Worm (Caenorhabditis elegans) whole organism, L1 larva: ENCODE results near the gene try-10.
A peak's percentile ranks its signal among the peaks of the same experiment; 100 is the strongest.

ENCODE experiments used
- C16A3.4 ChIP-seq: fragments of 150-350 bp; optimal IDR thresholded peaks from 2 replicates; lab custom pipeline; 2014; ENCODE audit warnings: missing biosample characterization, missing genetic modification characterization
- alr-1 ChIP-seq: fragments of 200-800 bp; sonication (Bioruptor generic); optimal IDR thresholded peaks from 2 replicates; lab custom pipeline; 2018; ENCODE audit warnings: borderline replicate concordance, mild to moderate bottlenecking, missing genetic modification characterization, missing compliant biosample characterization
- aly-2 ChIP-seq: fragments of 150-350 bp; optimal IDR thresholded peaks from 2 replicates; lab custom pipeline; 2014; ENCODE audit warnings: missing biosample characterization, missing genetic modification characterization
- ama-1 ChIP-seq: fragments of 150-350 bp; optimal IDR thresholded peaks from 2 replicates; lab custom pipeline; 2014
- blmp-1 ChIP-seq: fragments of 150-350 bp; optimal IDR thresholded peaks from 2 replicates; lab custom pipeline; 2014; ENCODE audit warnings: missing biosample characterization, missing genetic modification characterization
- ceh-63 ChIP-seq: fragments of 200-800 bp; sonication (Bioruptor generic); optimal IDR thresholded peaks from 2 replicates; lab custom pipeline; 2018; ENCODE audit warnings: mild to moderate bottlenecking, missing genetic modification characterization, missing compliant biosample characterization
- ceh-8 ChIP-seq: fragments of 200-800 bp; sonication (Bioruptor generic); optimal IDR thresholded peaks from 2 replicates; lab custom pipeline; 2018; ENCODE audit warnings: mild to moderate bottlenecking, missing genetic modification characterization, moderate library complexity, missing compliant biosample characterization
- ceh-82 ChIP-seq, 3 experiments: fragments of 150-350 bp in 1 of 3; sonication (generic microtip) in 2 of 3; optimal IDR thresholded peaks; 2 replicates each; lab custom pipeline; 2014 to 2017; ENCODE audit warnings: missing biosample characterization in 3 of 3, missing genetic modification characterization in 3 of 3
- dpl-1 ChIP-seq, 3 experiments: fragments of 150-350 bp in 2 of 3; sonication (generic microtip) in 1 of 3; optimal IDR thresholded peaks; 2 replicates each; lab custom pipeline; 2014 to 2017; ENCODE audit warnings: missing biosample characterization in 3 of 3, missing genetic modification characterization in 3 of 3, missing genetic modification reagents in 3 of 3
- dsc-1 ChIP-seq: sonication (generic microtip); optimal IDR thresholded peaks from 2 replicates; lab custom pipeline; 2016; ENCODE audit warnings: mild to moderate bottlenecking, missing genetic modification characterization, missing compliant biosample characterization
- efl-1 ChIP-seq, 4 experiments: fragments of 150-350 bp; optimal IDR thresholded peaks in 3 of 4; peaks in 1 of 4; 1 replicate in 1 of 4; 2 replicates in 3 of 4; lab custom pipeline; 2014; ENCODE audit warnings: missing biosample characterization in 2 of 4, missing genetic modification characterization in 2 of 4, missing genetic modification reagents in 2 of 4
- egl-27 ChIP-seq, 2 experiments: fragments of 150-350 bp in 1 of 2; sonication (generic microtip); optimal IDR thresholded peaks; 3 replicates each; lab custom pipeline; 2017 to 2018; ENCODE audit warnings: missing biosample characterization in 2 of 2, missing genetic modification characterization in 2 of 2, missing genetic modification reagents in 2 of 2
- elt-2 ChIP-seq: sonication (generic microtip); optimal IDR thresholded peaks from 2 replicates; lab custom pipeline; 2016; ENCODE audit warnings: missing genetic modification characterization, mild to moderate bottlenecking, inconsistent platforms, missing compliant biosample characterization, missing genetic modification reagents
- elt-3 ChIP-seq, 6 experiments: fragments of 150-350 bp in 1 of 6; sonication (generic microtip); optimal IDR thresholded peaks; 2 replicates each; lab custom pipeline; 2017 to 2018; ENCODE audit warnings: missing biosample characterization in 6 of 6, missing genetic modification characterization in 6 of 6, inconsistent platforms in 1 of 6
- ets-5 ChIP-seq: fragments of 200-800 bp; sonication (Bioruptor generic); IDR thresholded peaks from 2 replicates; pipeline ENCODE4 v1.3.6; 2022; ENCODE audit warnings: missing genetic modification characterization, missing compliant biosample characterization
- fkh-10 ChIP-seq: sonication (generic microtip); optimal IDR thresholded peaks from 2 replicates; lab custom pipeline; 2017; ENCODE audit warnings: missing biosample characterization, missing genetic modification reagents, missing genetic modification characterization
- fkh-8 ChIP-seq: sonication (generic microtip); optimal IDR thresholded peaks from 2 replicates; lab custom pipeline; 2016; ENCODE audit warnings: mild to moderate bottlenecking, missing genetic modification characterization, missing compliant biosample characterization
- fos-1 ChIP-seq: fragments of 150-350 bp; optimal IDR thresholded peaks from 2 replicates; lab custom pipeline; 2014; ENCODE audit warnings: missing biosample characterization, missing genetic modification characterization
- hpl-2 ChIP-seq: fragments of 150-350 bp; optimal IDR thresholded peaks from 2 replicates; lab custom pipeline; 2014; ENCODE audit warnings: missing biosample characterization, missing genetic modification reagents, missing genetic modification characterization
- irx-1 ChIP-seq: sonication (generic microtip); optimal IDR thresholded peaks from 2 replicates; lab custom pipeline; 2016; ENCODE audit warnings: missing genetic modification characterization, missing compliant biosample characterization
- jun-1 ChIP-seq: fragments of 150-350 bp; optimal IDR thresholded peaks from 2 replicates; lab custom pipeline; 2014; ENCODE audit warnings: missing biosample characterization, missing genetic modification reagents, missing genetic modification characterization
- lin-13 ChIP-seq: fragments of 150-350 bp; optimal IDR thresholded peaks from 2 replicates; lab custom pipeline; 2014; ENCODE audit warnings: missing biosample characterization, missing genetic modification reagents, missing genetic modification characterization
- lin-14 ChIP-seq: fragments of 200-800 bp; sonication (Bioruptor generic); optimal IDR thresholded peaks from 2 replicates; lab custom pipeline; 2018; ENCODE audit warnings: mild to moderate bottlenecking, missing genetic modification characterization, moderate library complexity, missing compliant biosample characterization
- lin-35 ChIP-seq, 2 experiments: fragments of 150-350 bp; optimal IDR thresholded peaks; 2 replicates each; lab custom pipeline; 2014; ENCODE audit warnings: missing biosample characterization in 2 of 2, missing genetic modification characterization in 2 of 2, missing genetic modification reagents in 2 of 2
- lir-3 ChIP-seq: sonication (generic microtip); optimal IDR thresholded peaks from 2 replicates; lab custom pipeline; 2016; ENCODE audit warnings: mild to moderate bottlenecking, missing genetic modification characterization, moderate library complexity, missing compliant biosample characterization; ENCODE audit not compliant: poor library complexity
- lsy-2 ChIP-seq, 2 experiments: fragments of 150-350 bp; optimal IDR thresholded peaks; 2 replicates each; lab custom pipeline; 2014; ENCODE audit warnings: missing biosample characterization in 2 of 2, missing genetic modification characterization in 2 of 2
- mab-9 ChIP-seq: fragments of 200-800 bp; sonication (Bioruptor generic); IDR thresholded peaks from 2 replicates; pipeline ENCODE4 v1.3.6; 2022; ENCODE audit warnings: missing genetic modification reagents, missing genetic modification characterization, missing compliant biosample characterization
- mdl-1 ChIP-seq, 2 experiments: fragments of 150-350 bp; optimal IDR thresholded peaks; 2 replicates each; lab custom pipeline; 2014 to 2017; ENCODE audit warnings: missing biosample characterization in 2 of 2, missing genetic modification characterization in 2 of 2, inconsistent platforms in 1 of 2
- mep-1 ChIP-seq: fragments of 150-350 bp; optimal IDR thresholded peaks from 2 replicates; lab custom pipeline; 2014; ENCODE audit warnings: missing biosample characterization, missing genetic modification characterization
- nhr-12 ChIP-seq: sonication (generic microtip); optimal IDR thresholded peaks from 2 replicates; lab custom pipeline; 2017; ENCODE audit warnings: missing biosample characterization, missing genetic modification characterization
- nhr-19 ChIP-seq: fragments of 200-800 bp; sonication (Bioruptor generic); conservative IDR thresholded peaks from 2 replicates; pipeline ENCODE4 v1.3.6; 2022; ENCODE audit warnings: missing genetic modification characterization, missing compliant biosample characterization
- nhr-20 ChIP-seq: sonication (generic microtip); optimal IDR thresholded peaks from 2 replicates; lab custom pipeline; 2016; ENCODE audit warnings: mild to moderate bottlenecking, missing genetic modification characterization, missing compliant biosample characterization
- nhr-237 ChIP-seq: fragments of 150-350 bp; optimal IDR thresholded peaks from 2 replicates; lab custom pipeline; 2014; ENCODE audit warnings: missing biosample characterization, missing genetic modification characterization
- nhr-47 ChIP-seq: sonication (generic microtip); optimal IDR thresholded peaks from 2 replicates; lab custom pipeline; 2016; ENCODE audit warnings: mild to moderate bottlenecking, missing genetic modification characterization, moderate library complexity, missing compliant biosample characterization
- nhr-71 ChIP-seq: sonication (generic microtip); optimal IDR thresholded peaks from 2 replicates; lab custom pipeline; 2016; ENCODE audit warnings: mild to moderate bottlenecking, missing genetic modification characterization, moderate library complexity, missing compliant biosample characterization
- nhr-76 ChIP-seq: sonication (generic microtip); optimal IDR thresholded peaks from 2 replicates; lab custom pipeline; 2017; ENCODE audit warnings: missing biosample characterization, missing genetic modification characterization
- nhr-85 ChIP-seq: sonication (generic microtip); peaks from one replicate; lab custom pipeline; 2016; ENCODE audit warnings: missing genetic modification characterization, inconsistent platforms, missing compliant biosample characterization
- nhr-90 ChIP-seq: sonication (generic microtip); optimal IDR thresholded peaks from 2 replicates; lab custom pipeline; 2016; ENCODE audit warnings: mild to moderate bottlenecking, missing genetic modification characterization, missing compliant biosample characterization; ENCODE audit not compliant: poor library complexity
- pax-3 ChIP-seq: fragments of 200-800 bp; sonication (Bioruptor generic); optimal IDR thresholded peaks from 2 replicates; lab custom pipeline; 2018; ENCODE audit warnings: mild to moderate bottlenecking, missing genetic modification characterization, moderate library complexity, missing compliant biosample characterization
- rnt-1 ChIP-seq: sonication (generic microtip); optimal IDR thresholded peaks from 2 replicates; lab custom pipeline; 2016; ENCODE audit warnings: mild to moderate bottlenecking, missing genetic modification characterization, moderate library complexity, missing compliant biosample characterization
- skn-1 ChIP-seq: fragments of 150-350 bp; optimal IDR thresholded peaks from 2 replicates; lab custom pipeline; 2014; ENCODE audit warnings: missing biosample characterization, missing genetic modification characterization
- snpc-4 ChIP-seq: fragments of 150-350 bp; optimal IDR thresholded peaks from 2 replicates; lab custom pipeline; 2014; ENCODE audit warnings: missing biosample characterization, missing genetic modification characterization
- snu-23 ChIP-seq: sonication (generic microtip); optimal IDR thresholded peaks from 2 replicates; lab custom pipeline; 2016; ENCODE audit warnings: missing genetic modification characterization, missing compliant biosample characterization
- swsn-7 ChIP-seq: sonication (generic microtip); optimal IDR thresholded peaks from 2 replicates; lab custom pipeline; 2016; ENCODE audit warnings: missing genetic modification characterization, missing compliant biosample characterization
- tbx-2 ChIP-seq: sonication (generic microtip); optimal IDR thresholded peaks from 2 replicates; lab custom pipeline; 2016; ENCODE audit warnings: missing genetic modification characterization, missing compliant biosample characterization
- unc-130 ChIP-seq: fragments of 150-350 bp; optimal IDR thresholded peaks from 2 replicates; lab custom pipeline; 2017; ENCODE audit warnings: missing biosample characterization, missing genetic modification characterization, inconsistent platforms
- unc-62 ChIP-seq: fragments of 150-350 bp; optimal IDR thresholded peaks from 2 replicates; lab custom pipeline; 2014; ENCODE audit warnings: missing biosample characterization, missing genetic modification reagents, missing genetic modification characterization
- unc-86 ChIP-seq: sonication (generic microtip); optimal IDR thresholded peaks from 2 replicates; lab custom pipeline; 2016; ENCODE audit warnings: missing genetic modification characterization, missing compliant biosample characterization
- vab-15 ChIP-seq: sonication (generic microtip); optimal IDR thresholded peaks from 2 replicates; lab custom pipeline; 2017; ENCODE audit warnings: missing genotype, mild to moderate bottlenecking, missing genetic modification characterization, missing compliant biosample characterization
- xbp-1 ChIP-seq: sonication (generic microtip); optimal IDR thresholded peaks from 2 replicates; lab custom pipeline; 2016; ENCODE audit warnings: missing genetic modification characterization, missing compliant biosample characterization
- zip-4 ChIP-seq: fragments of 200-800 bp; sonication (Bioruptor generic); optimal IDR thresholded peaks from 2 replicates; lab custom pipeline; 2018; ENCODE audit warnings: mild to moderate bottlenecking, missing genetic modification characterization, moderate library complexity, missing compliant biosample characterization
- ztf-11 ChIP-seq, 2 experiments: sonication (generic microtip); optimal IDR thresholded peaks; 2 replicates each; lab custom pipeline; 2016 to 2017; ENCODE audit warnings: missing genetic modification characterization in 2 of 2, missing biosample characterization in 1 of 2, missing compliant biosample characterization in 1 of 2

The try-10 gene

DNA sequence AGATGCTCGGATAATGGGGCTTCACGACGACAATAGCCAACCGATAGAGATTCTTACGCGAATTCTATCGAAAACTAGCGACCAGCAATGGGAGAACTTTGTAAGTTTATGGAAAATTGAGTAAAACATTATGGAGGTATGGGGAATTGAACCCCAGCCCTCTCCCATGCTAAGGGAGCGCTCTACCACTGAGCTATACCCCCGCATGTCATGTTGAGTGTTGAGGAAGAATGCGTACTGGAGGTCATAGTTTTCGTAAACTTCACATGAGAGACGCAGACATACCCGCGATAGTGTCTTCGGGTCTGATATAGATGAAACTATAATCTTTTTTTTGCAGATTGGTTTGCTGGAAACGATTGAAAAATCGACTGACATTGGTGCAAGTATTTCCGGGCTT lies 9.7 kb downstream of the try-10 start:
- TF ChIP-seq nhr-90 (peak; percentile 55), vab-15 (tag; lab: Kevin White, UChicago) (peak; percentile 41), rnt-1 (tag; lab: Kevin White, UChicago) (peak; percentile 75), hpl-2 (GFP tag; lab: Kevin White, UChicago) (no peak), snpc-4 (tag; lab: Kevin White, UChicago) (peak; percentile 58), lir-3 (peak; percentile 34), zip-4 (peak; percentile 15), dpl-1 (GFP tag; optimal IDR thresholded peaks at IDR 0.05; lab: Kevin White, UChicago) (peak in 2 of 3 experiments; percentile 47 to 67), ceh-8 (GFP tag; lab: Kevin White, UChicago) (no peak), mab-9 (GFP tag; lab: Robert Waterston, UW) (no peak), efl-1 (optimal IDR thresholded peaks at IDR 0.05; lab: Kevin White, UChicago) (peak; percentile 50 to 56), efl-1 (GFP tag; optimal IDR thresholded peaks at IDR 0.05 in 1 of 2; lab: Kevin White, UChicago) (peak; percentile 28 to 94), ceh-82 (tag; optimal IDR thresholded peaks at IDR 0.05; lab: Kevin White, UChicago) (peak; percentile 20 to 58 (median 54)), elt-3 (tag; optimal IDR thresholded peaks at IDR 0.05; lab: Kevin White, UChicago) (peak in 4 of 6 experiments; percentile 23 to 47 (median 44)), lsy-2 (tag; optimal IDR thresholded peaks at IDR 0.05; lab: Kevin White, UChicago) (peak; percentile 47 to 70), mdl-1 (tag; optimal IDR thresholded peaks at IDR 0.05; lab: Kevin White, UChicago) (peak in 1 of 2 experiments; percentile 74), unc-62 (no peak), blmp-1 (tag; lab: Kevin White, UChicago) (peak; percentile 18), nhr-76 (no peak), nhr-47 (peak; percentile 75), swsn-7 (tag; lab: Kevin White, UChicago) (peak; percentile 58), nhr-71 (tag; lab: Kevin White, UChicago) (peak; percentile 74), irx-1 (tag; lab: Kevin White, UChicago) (peak; percentile 50), ama-1 (lab: Kevin White, UChicago) (no peak), snu-23 (GFP tag; lab: Kevin White, UChicago) (peak; percentile 85), alr-1 (tag; lab: Kevin White, UChicago) (no peak), nhr-237 (tag; lab: Kevin White, UChicago) (no peak), C16A3.4 (tag; lab: Kevin White, UChicago) (peak; percentile 78), fos-1 (peak; percentile 66), ets-5 (GFP tag; lab: Robert Waterston, UW) (no peak), nhr-20 (tag; lab: Kevin White, UChicago) (peak; percentile 74), unc-86 (peak; percentile 1), fkh-8 (tag; lab: Kevin White, UChicago) (peak; percentile 62), ztf-11 (tag; optimal IDR thresholded peaks at IDR 0.05; lab: Kevin White, UChicago) (peak in 1 of 2 experiments; percentile 5), pax-3 (tag; lab: Kevin White, UChicago) (peak; percentile 71), ceh-63 (GFP tag; lab: Kevin White, UChicago) (no peak), fkh-10 (GFP tag; lab: Kevin White, UChicago) (peak; percentile 14), xbp-1 (peak; percentile 38), tbx-2 (peak; percentile 32), nhr-85 (peak; percentile 74), dsc-1 (peak; percentile 32), lin-14 (GFP tag; lab: Kevin White, UChicago) (peak; percentile 69), jun-1 (tag; lab: Kevin White, UChicago) (peak; percentile 41), unc-130 (tag; lab: Kevin White, UChicago) (peak; percentile 59), nhr-12 (tag; lab: Kevin White, UChicago) (no peak), skn-1 (tag; lab: Kevin White, UChicago) (peak; percentile 58), mep-1 (tag; lab: Kevin White, UChicago) (peak; percentile 67), elt-2 (tag; lab: Kevin White, UChicago) (peak; percentile 28), egl-27 (tag; optimal IDR thresholded peaks at IDR 0.05; lab: Kevin White, UChicago) (peak in 1 of 2 experiments; percentile 42), lin-35 (GFP tag; optimal IDR thresholded peaks at IDR 0.05; lab: Kevin White, UChicago) (peak; percentile 52 to 82), aly-2 (tag; lab: Kevin White, UChicago) (peak; percentile 79), lin-13 (GFP tag; lab: Kevin White, UChicago) (peak; percentile 43), nhr-19 (GFP tag; lab: Robert Waterston, UW) (peak; percentile 76)
